Worm (Caenorhabditis elegans): Measurements from ENCODE around the gene R07E5.11.
A peak's percentile ranks its signal among the peaks of the same experiment; 100 is the strongest.

Gene R07E5.11

DNA sequence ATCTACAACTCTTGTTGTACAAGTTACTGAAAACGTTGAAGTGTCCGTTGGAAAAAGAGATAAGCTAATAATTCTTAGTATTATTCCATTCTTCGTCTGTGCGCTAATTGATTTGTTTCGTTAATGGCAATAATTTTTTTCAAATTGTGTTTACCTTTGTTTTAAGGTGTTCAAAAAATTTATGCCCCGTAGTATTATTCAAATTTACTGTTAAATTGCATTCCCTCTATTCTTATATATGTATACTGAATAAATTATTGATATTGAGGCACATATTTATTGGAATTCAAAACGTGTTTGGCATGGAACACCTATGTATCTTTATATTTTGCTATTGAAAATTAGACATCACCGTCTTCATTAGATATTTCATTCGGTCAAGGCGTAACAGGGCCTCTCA is 40.2 kb downstream of the R07E5.11 start, which contains the start of gene pals-26:
Gene pals-26 (plus strand): TSS at position 301 of the 400 bp plus-strand sequence.
- no peak for TF ChIP-seq snpc-4 (tag; optimal IDR thresholded peaks at IDR 0.05)
- TF ChIP-seq nhr-77 (tag; optimal IDR thresholded peaks at IDR 0.05) = no peak
- TF ChIP-seq mdl-1 (tag; optimal IDR thresholded peaks at IDR 0.05) = no peak
- TF ChIP-seq egl-5 (tag; optimal IDR thresholded peaks at IDR 0.05) = no peak
- no peak for TF ChIP-seq fos-1 (tag; optimal IDR thresholded peaks at IDR 0.05)
- no peak for TF ChIP-seq nhr-12 (tag; optimal IDR thresholded peaks at IDR 0.05)
- TF ChIP-seq nfya-1 (tag; optimal IDR thresholded peaks at IDR 0.05; ENCODE audit: insufficient read depth) = no peak
- TF ChIP-seq nhr-43 (tag; optimal IDR thresholded peaks at IDR 0.05; ENCODE audit: poor library complexity, severe bottlenecking) = no peak
- TF ChIP-seq unc-62 (GFP tag; optimal IDR thresholded peaks at IDR 0.05) = no peak
- no peak for TF ChIP-seq tbx-2 (tag; optimal IDR thresholded peaks at IDR 0.05)
- TF ChIP-seq lsy-12 (tag; optimal IDR thresholded peaks at IDR 0.05) = no peak
- no peak for TF ChIP-seq pha-4 (tag; optimal IDR thresholded peaks at IDR 0.05)
- TF ChIP-seq mml-1 (tag; optimal IDR thresholded peaks at IDR 0.05) = no peak
- no peak for TF ChIP-seq lin-15B (tag; optimal IDR thresholded peaks at IDR 0.05)
- no peak for TF ChIP-seq aly-2 (tag; optimal IDR thresholded peaks at IDR 0.05)
- TF ChIP-seq pqm-1 (tag; optimal IDR thresholded peaks at IDR 0.05) = no peak
- TF ChIP-seq lin-39 (tag; optimal IDR thresholded peaks at IDR 0.05) = no peak
- TF ChIP-seq ZK546.5 (tag; optimal IDR thresholded peaks at IDR 0.05) = no peak
- no peak for TF ChIP-seq ceh-16 (tag; optimal IDR thresholded peaks at IDR 0.05)
- TF ChIP-seq daf-12 (tag; optimal IDR thresholded peaks at IDR 0.05) = no peak

DNA sequence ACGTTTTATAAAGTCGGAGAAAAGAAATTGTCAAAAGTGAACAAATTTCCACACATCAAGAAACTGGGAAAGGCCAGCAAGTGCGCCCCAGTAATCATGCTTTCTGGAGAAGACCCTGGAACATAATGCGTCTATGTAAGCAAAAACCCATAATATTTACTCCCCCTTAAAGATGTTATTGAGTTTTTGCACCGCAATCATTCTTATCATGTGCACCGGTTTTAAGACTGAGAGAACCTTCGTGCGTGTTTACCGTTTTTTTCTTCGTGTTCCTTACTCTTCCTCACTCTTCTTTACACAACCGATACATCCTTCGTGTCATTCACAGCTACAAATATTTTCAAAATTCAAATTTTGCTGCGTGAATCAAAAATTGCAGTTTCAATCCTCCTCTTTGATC is 42.1 kb downstream of the R07E5.11 start:
- TF ChIP-seq elt-2 (tag; optimal IDR thresholded peaks at IDR 0.05) (no peak), pha-4 (tag; optimal IDR thresholded peaks at IDR 0.05) (peak; percentile 24)

DNA sequence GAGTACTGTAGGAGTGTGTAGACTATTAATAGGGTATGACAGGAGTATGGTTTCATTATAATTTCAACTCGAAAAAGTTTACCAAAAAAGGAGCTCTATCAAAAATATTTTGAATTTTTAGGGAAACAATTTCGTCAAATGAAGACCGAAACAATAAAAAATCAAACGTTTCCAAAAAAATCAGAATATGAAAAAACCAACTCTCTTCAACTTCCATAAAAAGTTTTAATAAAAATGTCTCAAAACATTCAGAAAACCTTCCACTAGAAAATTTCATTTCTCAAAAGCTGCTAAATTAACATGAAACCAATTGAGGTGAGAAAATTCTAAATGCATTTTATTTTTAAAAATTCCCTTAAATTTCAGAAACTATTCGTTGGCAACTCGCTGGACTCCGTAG is 44.5 kb downstream of the R07E5.11 start, which contains the start of gene ckb-3:
Gene ckb-3 (plus strand): TSS at position 301 of the 400 bp plus-strand sequence.
- TF ChIP-seq fkh-10 (GFP tag; optimal IDR thresholded peaks at IDR 0.05) (no peak), fos-1 (tag; optimal IDR thresholded peaks at IDR 0.05) (no peak), pha-4 (tag; optimal IDR thresholded peaks at IDR 0.05) (no peak), egl-27 (tag; optimal IDR thresholded peaks at IDR 0.05) (no peak), ceh-82 (tag; optimal IDR thresholded peaks at IDR 0.05) (no peak), snpc-4 (tag; optimal IDR thresholded peaks at IDR 0.05) (no peak), mdl-1 (tag; optimal IDR thresholded peaks at IDR 0.05) (no peak), nhr-23 (tag; optimal IDR thresholded peaks at IDR 0.05) (no peak), pqm-1 (tag; optimal IDR thresholded peaks at IDR 0.05) (no peak), elt-1 (tag; optimal IDR thresholded peaks at IDR 0.05) (no peak), nhr-67 (tag; optimal IDR thresholded peaks at IDR 0.05) (no peak), aly-2 (tag; optimal IDR thresholded peaks at IDR 0.05) (no peak), sea-2 (GFP tag; optimal IDR thresholded peaks at IDR 0.05) (no peak), lin-15B (tag; optimal IDR thresholded peaks at IDR 0.05) (no peak), ztf-11 (tag; optimal IDR thresholded peaks at IDR 0.05) (no peak), lin-39 (tag; optimal IDR thresholded peaks at IDR 0.05) (no peak)

DNA sequence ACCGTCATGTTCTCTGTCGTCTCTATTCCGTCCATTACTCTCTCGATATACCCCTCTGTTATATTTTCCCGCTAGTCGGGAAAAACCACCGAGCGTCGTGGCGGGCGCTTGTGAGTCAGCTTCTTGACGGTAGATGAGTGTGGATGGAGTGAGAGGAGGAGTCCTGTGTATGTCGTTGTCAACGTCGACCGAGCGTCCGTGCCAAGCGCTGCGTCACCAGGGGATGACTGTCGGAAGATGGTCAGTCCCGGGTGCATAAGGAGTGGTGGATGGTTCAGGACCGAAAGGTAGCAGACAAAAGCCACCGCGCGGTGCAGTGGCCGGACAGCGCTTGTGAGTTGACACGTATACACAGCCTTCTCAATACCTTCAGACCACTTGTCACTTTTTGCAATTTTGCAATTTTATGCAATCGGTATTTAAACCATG is 45.6 kb downstream of the R07E5.11 start:
- TF ChIP-seq nfya-1 (tag; optimal IDR thresholded peaks at IDR 0.05; ENCODE audit: insufficient read depth) = peak; percentile 40
- peak; percentile 34 for TF ChIP-seq elt-2 (tag; optimal IDR thresholded peaks at IDR 0.05)
- peak; percentile 17 for TF ChIP-seq nhr-43 (tag; optimal IDR thresholded peaks at IDR 0.05; ENCODE audit: poor library complexity, severe bottlenecking)
- peak; percentile 23 for TF ChIP-seq ceh-28 (tag; optimal IDR thresholded peaks at IDR 0.05)
- peak; percentile 44 for TF ChIP-seq tbx-2 (tag; optimal IDR thresholded peaks at IDR 0.05)
- peak; percentile 83 for TF ChIP-seq hmg-11 (tag; optimal IDR thresholded peaks at IDR 0.05)
- peak; percentile 49 for TF ChIP-seq nhr-25 (tag; optimal IDR thresholded peaks at IDR 0.05)

DNA sequence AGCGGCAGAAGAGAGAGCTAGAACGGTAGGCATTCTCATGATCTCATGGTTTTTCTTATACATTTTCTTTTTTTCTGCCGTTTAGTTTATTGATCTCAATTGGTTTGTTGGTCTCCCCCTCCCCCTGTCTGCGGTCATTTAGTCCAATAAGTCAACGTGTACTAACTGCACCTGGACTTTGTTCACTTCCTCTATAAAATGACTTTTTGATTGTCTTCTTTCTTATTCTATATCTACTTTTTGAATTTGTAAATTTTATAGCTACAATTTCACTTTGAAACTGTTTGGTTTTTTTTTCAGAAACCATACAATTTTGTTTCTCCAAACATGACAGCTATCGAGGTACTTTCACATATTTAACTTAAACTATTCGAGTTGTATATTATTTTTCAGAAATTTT is 47.4 kb downstream of the R07E5.11 start, which contains the start of gene ckb-2:
Gene ckb-2 (plus strand): TSS at position 301 of the 400 bp plus-strand sequence.
- TF ChIP-seq nhr-77 (tag; optimal IDR thresholded peaks at IDR 0.05) = no peak
- TF ChIP-seq nhr-28 (tag; optimal IDR thresholded peaks at IDR 0.05) = no peak
- TF ChIP-seq ceh-28 (tag; optimal IDR thresholded peaks at IDR 0.05) = no peak
- no peak for TF ChIP-seq fkh-2 (tag; optimal IDR thresholded peaks at IDR 0.05)
- TF ChIP-seq egl-5 (tag; optimal IDR thresholded peaks at IDR 0.05) = no peak
- TF ChIP-seq nfya-1 (tag; optimal IDR thresholded peaks at IDR 0.05; ENCODE audit: insufficient read depth) = no peak
- TF ChIP-seq nhr-12 (tag; optimal IDR thresholded peaks at IDR 0.05) = no peak
- no peak for TF ChIP-seq aly-2 (tag; optimal IDR thresholded peaks at IDR 0.05)
- no peak for TF ChIP-seq nhr-237 (tag; optimal IDR thresholded peaks at IDR 0.05)
- TF ChIP-seq snpc-4 (tag; optimal IDR thresholded peaks at IDR 0.05) = no peak
